Worm (Caenorhabditis elegans) whole organism, young adult: ENCODE data around the gene frpr-19.
A peak's percentile ranks its signal among the peaks of the same experiment; 100 is the strongest.

Experiments
- B0019.2 ChIP-seq: fragments of 200-800 bp; sonication (Bioruptor generic); conservative IDR thresholded peaks from 2 replicates; pipeline ENCODE4 v1.3.6; 2022; ENCODE audit warnings: missing genetic modification reagents, missing genetic modification characterization, missing compliant biosample characterization
- B0035.1 ChIP-seq: sonication (generic microtip); optimal IDR thresholded peaks from 2 replicates; lab custom pipeline; 2016; ENCODE audit warnings: missing genetic modification characterization, mild to moderate bottlenecking, missing compliant biosample characterization, missing genotype, missing genetic modification reagents
- D2030.7 ChIP-seq: fragments of 200-800 bp; sonication (Bioruptor generic); IDR thresholded peaks from 2 replicates; pipeline ENCODE4 v1.3.6; 2022; ENCODE audit warnings: missing genetic modification reagents, missing genetic modification characterization, missing compliant biosample characterization
- F10E7.11 ChIP-seq: sonication (generic microtip); optimal IDR thresholded peaks from 2 replicates; lab custom pipeline; 2017; ENCODE audit warnings: mild to moderate bottlenecking, missing genetic modification characterization, moderate library complexity, missing compliant biosample characterization
- F37B4.10 ChIP-seq: fragments of 200-800 bp; sonication (Bioruptor generic); IDR thresholded peaks from 2 replicates; pipeline ENCODE4 v1.3.6; 2022; ENCODE audit warnings: missing genetic modification characterization, missing compliant biosample characterization
- F55B11.4 ChIP-seq: sonication (generic microtip); optimal IDR thresholded peaks from 2 replicates; lab custom pipeline; 2016; ENCODE audit warnings: missing compliant biosample characterization, missing genetic modification characterization, borderline replicate concordance; ENCODE audit not compliant: insufficient read depth
- K12H6.12 ChIP-seq: fragments of 200-800 bp; sonication (Bioruptor generic); optimal IDR thresholded peaks from 2 replicates; lab custom pipeline; 2018; ENCODE audit warnings: mild to moderate bottlenecking, missing genetic modification characterization, missing compliant biosample characterization
- Y53F4B.3 ChIP-seq: fragments of 200-800 bp; sonication (Bioruptor generic); IDR thresholded peaks from 2 replicates; pipeline ENCODE4 v1.3.6; 2022; ENCODE audit warnings: missing genetic modification reagents, missing genetic modification characterization, missing compliant biosample characterization
- Y53G8AR.9 ChIP-seq: fragments of 200-800 bp; sonication (Bioruptor generic); conservative IDR thresholded peaks from 2 replicates; pipeline ENCODE4 v1.3.6; 2022; ENCODE audit warnings: missing genetic modification reagents, missing genetic modification characterization, missing compliant biosample characterization
- aptf-3 ChIP-seq: fragments of 200-800 bp; sonication (Bioruptor generic); IDR thresholded peaks from 2 replicates; pipeline ENCODE4 v1.3.6; 2022; ENCODE audit warnings: missing genetic modification characterization, missing compliant biosample characterization
- attf-5 ChIP-seq: fragments of 200-800 bp; sonication (Bioruptor generic); optimal IDR thresholded peaks from 2 replicates; lab custom pipeline; 2018; ENCODE audit warnings: mild to moderate bottlenecking, missing genetic modification characterization, missing compliant biosample characterization
- bed-2 ChIP-seq: fragments of 200-800 bp; sonication (Bioruptor generic); IDR thresholded peaks from 2 replicates; pipeline ENCODE4 v1.3.6; 2022; ENCODE audit warnings: missing genetic modification reagents, missing genetic modification characterization, missing compliant biosample characterization
- cebp-1 ChIP-seq, 2 experiments: fragments of 200-800 bp in 1 of 2; sonication (Bioruptor generic) in 1 of 2; sonication (generic microtip) in 1 of 2; IDR thresholded peaks in 1 of 2; optimal IDR thresholded peaks in 1 of 2; 2 replicates each; pipeline versions ENCODE4 v1.3.6 to Lab custom; 2017 to 2022; ENCODE audit warnings: missing compliant biosample characterization in 2 of 2, missing genetic modification characterization in 2 of 2, mild to moderate bottlenecking in 1 of 2, missing genetic modification reagents in 1 of 2, moderate library complexity in 1 of 2
- ceh-100 ChIP-seq: fragments of 200-800 bp; sonication (Bioruptor generic); IDR thresholded peaks from 2 replicates; pipeline ENCODE4 v1.3.6; 2022; ENCODE audit warnings: missing genetic modification reagents, missing genetic modification characterization, missing compliant biosample characterization
- ceh-79 ChIP-seq: sonication (generic microtip); optimal IDR thresholded peaks from 2 replicates; lab custom pipeline; 2017; ENCODE audit warnings: mild to moderate bottlenecking, missing genetic modification characterization, missing compliant biosample characterization
- chd-7 ChIP-seq: sonication (generic microtip); optimal IDR thresholded peaks from 2 replicates; lab custom pipeline; 2016; ENCODE audit warnings: mild to moderate bottlenecking, missing genetic modification characterization, moderate library complexity, missing compliant biosample characterization
- die-1 ChIP-seq: sonication (generic microtip); optimal IDR thresholded peaks from 2 replicates; lab custom pipeline; 2016; ENCODE audit warnings: missing genotype, mild to moderate bottlenecking, missing genetic modification characterization, missing compliant biosample characterization
- dox-1 ChIP-seq: fragments of 200-800 bp; sonication (Bioruptor generic); IDR thresholded peaks from 2 replicates; pipeline ENCODE4 v1.3.6; 2022; ENCODE audit warnings: missing genetic modification reagents, missing genetic modification characterization, missing compliant biosample characterization
- egrh-3 ChIP-seq: fragments of 200-800 bp; sonication (Bioruptor generic); IDR thresholded peaks from 2 replicates; pipeline ENCODE4 v1.3.6; 2022; ENCODE audit warnings: missing genetic modification reagents, missing genetic modification characterization, missing compliant biosample characterization
- ekl-4 ChIP-seq: fragments of 200-800 bp; sonication (Bioruptor generic); IDR thresholded peaks from 2 replicates; pipeline ENCODE4 v1.3.6; 2022; ENCODE audit warnings: missing genetic modification reagents, missing genetic modification characterization, missing compliant biosample characterization
- fkh-3 ChIP-seq: sonication (generic microtip); optimal IDR thresholded peaks from 2 replicates; lab custom pipeline; 2016; ENCODE audit warnings: mild to moderate bottlenecking, missing genetic modification characterization, missing compliant biosample characterization
- hlh-26 ChIP-seq: fragments of 200-800 bp; sonication (Bioruptor generic); conservative IDR thresholded peaks from 2 replicates; pipeline ENCODE4 v1.3.6; 2022; ENCODE audit warnings: missing genetic modification reagents, missing genetic modification characterization, missing compliant biosample characterization
- lin-35 ChIP-seq, 3 experiments: fragments of 150-350 bp in 2 of 3; sonication (generic microtip) in 1 of 3; optimal IDR thresholded peaks; 2 replicates each; lab custom pipeline; 2014 to 2018; ENCODE audit warnings: missing biosample characterization in 3 of 3, missing genetic modification characterization in 3 of 3, missing genetic modification reagents in 3 of 3
- lin-40 ChIP-seq: sonication (generic microtip); optimal IDR thresholded peaks from 2 replicates; lab custom pipeline; 2016; ENCODE audit warnings: missing genetic modification characterization, mild to moderate bottlenecking, missing compliant biosample characterization, missing genotype, missing genetic modification reagents
- lir-1 ChIP-seq: fragments of 200-800 bp; sonication (Bioruptor generic); conservative IDR thresholded peaks from 2 replicates; pipeline ENCODE4 v1.3.6; 2022; ENCODE audit warnings: missing genetic modification reagents, missing genetic modification characterization, missing compliant biosample characterization
- lsy-27 ChIP-seq: sonication (generic microtip); optimal IDR thresholded peaks from 2 replicates; lab custom pipeline; 2017; ENCODE audit warnings: missing genetic modification characterization, mild to moderate bottlenecking, missing compliant biosample characterization, antibody characterized with exemption, missing genotype, borderline replicate concordance; ENCODE audit not compliant: insufficient read depth
- madf-10 ChIP-seq: sonication (generic microtip); optimal IDR thresholded peaks from 2 replicates; lab custom pipeline; 2016; ENCODE audit warnings: mild to moderate bottlenecking, missing genetic modification characterization, missing compliant biosample characterization
- madf-3 ChIP-seq: fragments of 200-800 bp; sonication (Bioruptor generic); IDR thresholded peaks from 2 replicates; pipeline ENCODE4 v1.3.6; 2022; ENCODE audit warnings: missing genetic modification reagents, missing genetic modification characterization, missing compliant biosample characterization
- madf-8 ChIP-seq: fragments of 200-800 bp; sonication (Bioruptor generic); conservative IDR thresholded peaks from 2 replicates; pipeline ENCODE4 v1.3.6; 2022; ENCODE audit warnings: missing genetic modification reagents, missing genetic modification characterization, missing compliant biosample characterization
- mxl-1 ChIP-seq: sonication (generic microtip); optimal IDR thresholded peaks from 2 replicates; lab custom pipeline; 2016; ENCODE audit warnings: missing genetic modification characterization, missing compliant biosample characterization
- nfya-2 ChIP-seq: fragments of 200-800 bp; sonication (Bioruptor generic); IDR thresholded peaks from 2 replicates; pipeline ENCODE4 v1.3.6; 2022; ENCODE audit warnings: missing genetic modification reagents, missing genetic modification characterization, missing compliant biosample characterization
- nfyb-1 ChIP-seq: fragments of 200-800 bp; sonication (Bioruptor generic); IDR thresholded peaks from 2 replicates; pipeline ENCODE4 v1.3.6; 2022; ENCODE audit warnings: missing genetic modification reagents, missing genetic modification characterization, missing compliant biosample characterization
- nhr-120 ChIP-seq: fragments of 200-800 bp; sonication (Bioruptor generic); IDR thresholded peaks from 2 replicates; pipeline ENCODE4 v1.3.6; 2022; ENCODE audit warnings: missing genetic modification characterization, missing compliant biosample characterization
- nhr-27 ChIP-seq: fragments of 200-800 bp; sonication (Bioruptor generic); optimal IDR thresholded peaks from 2 replicates; lab custom pipeline; 2018; ENCODE audit warnings: mild to moderate bottlenecking, missing genetic modification characterization, moderate library complexity, missing compliant biosample characterization
- nhr-90 ChIP-seq: sonication (generic microtip); optimal IDR thresholded peaks from 2 replicates; lab custom pipeline; 2016; ENCODE audit warnings: missing genotype, mild to moderate bottlenecking, missing genetic modification characterization, missing compliant biosample characterization
- rpc-1 ChIP-seq, 2 experiments: fragments of 150-350 bp in 1 of 2; sonication (generic microtip) in 1 of 2; optimal IDR thresholded peaks; 2 replicates each; lab custom pipeline; 2014 to 2018; ENCODE audit warnings: missing biosample characterization in 1 of 2, missing genetic modification characterization in 1 of 2, missing genetic modification reagents in 1 of 2, missing genotype in 1 of 2
- sdz-38 ChIP-seq: sonication (generic microtip); optimal IDR thresholded peaks from 2 replicates; lab custom pipeline; 2016; ENCODE audit warnings: missing genotype, missing genetic modification characterization, missing compliant biosample characterization
- snpc-1.3 ChIP-seq: sonication (generic microtip); optimal IDR thresholded peaks from 2 replicates; lab custom pipeline; 2017; ENCODE audit warnings: missing genetic modification characterization, mild to moderate bottlenecking, missing compliant biosample characterization, antibody characterized with exemption, moderate library complexity, missing genotype, missing genetic modification reagents; ENCODE audit not compliant: insufficient read depth
- snpc-4 ChIP-seq, 5 experiments: fragments of 150-350 bp in 1 of 5; sonication (generic microtip) in 4 of 5; optimal IDR thresholded peaks; 2 replicates each; lab custom pipeline; 2014 to 2018; ENCODE audit warnings: missing genetic modification characterization in 5 of 5, missing biosample characterization in 3 of 5, antibody characterized with exemption in 2 of 5, mild to moderate bottlenecking in 2 of 5, missing compliant biosample characterization in 2 of 5, missing genotype in 2 of 5, moderate library complexity in 2 of 5, missing genetic modification reagents in 1 of 5
- tbp1 ChIP-seq: fragments of 200-800 bp; sonication (Bioruptor generic); optimal IDR thresholded peaks from 2 replicates; lab custom pipeline; 2018; ENCODE audit warnings: mild to moderate bottlenecking, missing genetic modification characterization, missing compliant biosample characterization
- tbx-9 ChIP-seq: sonication (generic microtip); optimal IDR thresholded peaks from 2 replicates; lab custom pipeline; 2016; ENCODE audit warnings: borderline replicate concordance, missing genetic modification characterization, inconsistent platforms, missing compliant biosample characterization
- zfh-2 ChIP-seq: fragments of 200-800 bp; sonication (Bioruptor generic); conservative IDR thresholded peaks from 2 replicates; pipeline ENCODE4 v1.3.6; 2022; ENCODE audit warnings: missing genetic modification reagents, missing genetic modification characterization, missing compliant biosample characterization
- ztf-18 ChIP-seq: sonication (generic microtip); optimal IDR thresholded peaks from 2 replicates; lab custom pipeline; 2016; ENCODE audit warnings: missing genotype, mild to moderate bottlenecking, missing genetic modification characterization, missing compliant biosample characterization
- ztf-26 ChIP-seq: sonication (generic microtip); optimal IDR thresholded peaks from 2 replicates; lab custom pipeline; 2017; ENCODE audit warnings: missing genetic modification characterization, missing compliant biosample characterization
- ztf-28 ChIP-seq: fragments of 200-800 bp; sonication (Bioruptor generic); IDR thresholded peaks from 2 replicates; pipeline ENCODE4 v1.3.6; 2022; ENCODE audit warnings: missing genetic modification reagents, missing genetic modification characterization, missing compliant biosample characterization

Gene frpr-19

ce11 chrIV:1745453-1746051 lies 35.9 kb downstream of the frpr-19 start, which contains the start of the genes Y41D4A.6 and Y41D4A.4 (continued):
- TF ChIP-seq nhr-120 (no peak), D2030.7 (GFP tag; lab: Robert Waterston, UW) (peak; percentile 89), fkh-3 (tag; lab: Kevin White, UChicago) (no peak), Y53G8AR.9 (0 out of 2 replicates have a peak, but pooled peaks have one; percentile 17), sdz-38 (tag; lab: Kevin White, UChicago) (no peak), ceh-79 (tag; lab: Kevin White, UChicago) (no peak), F10E7.11 (tag; lab: Kevin White, UChicago) (no peak), chd-7 (tag; lab: Kevin White, UChicago) (no peak), dox-1 (peak; percentile 94), F55B11.4 (tag; lab: Kevin White, UChicago) (no peak), hlh-26 (no peak), ztf-28 (GFP tag; lab: Robert Waterston, UW) (peak; percentile 91), nhr-90 (tag; lab: Kevin White, UChicago) (peak; percentile 3), tbp1 (GFP tag; lab: Kevin White, UChicago) (peak; percentile 60), nfyb-1 (GFP tag; lab: Robert Waterston, UW) (0 out of 2 replicates have a peak, but pooled peaks have one; percentile 51), zfh-2 (GFP tag; lab: Robert Waterston, UW) (no peak; the same call in 1 of the 2 replicates), nfya-2 (GFP tag; lab: Robert Waterston, UW) (no peak), lsy-27 (no peak), egrh-3 (GFP tag; lab: Robert Waterston, UW) (peak; percentile 76), madf-8 (no peak), B0035.1 (tag; lab: Kevin White, UChicago) (peak; percentile 38), snpc-1.3 (tag; lab: Kevin White, UChicago) (peak; percentile 25), snpc-4 (GFP tag; optimal IDR thresholded peaks at IDR 0.05; lab: Kevin White, UChicago) (no peak), snpc-4 (tag; optimal IDR thresholded peaks at IDR 0.05; lab: Kevin White, UChicago) (peak; percentile 22 to 66 (median 58)), tbx-9 (tag; lab: Kevin White, UChicago) (no peak), die-1 (tag; lab: Kevin White, UChicago) (peak; percentile 12), lin-35 (GFP tag; optimal IDR thresholded peaks at IDR 0.05; lab: Kevin White, UChicago) (peak in 1 of 3 experiments; percentile 15), nhr-27 (tag; lab: Kevin White, UChicago) (no peak), ztf-18 (peak; percentile 66), Y53F4B.3 (GFP tag; lab: Robert Waterston, UW) (no peak), K12H6.12 (tag; lab: Kevin White, UChicago) (peak; percentile 89), madf-3 (GFP tag; lab: Robert Waterston, UW) (peak; percentile 72; the same call in 1 of the 2 replicates), bed-2 (GFP tag; lab: Robert Waterston, UW) (peak; percentile 43; the same call in 1 of the 2 replicates), lin-40 (tag; lab: Kevin White, UChicago) (peak; percentile 61), ceh-100 (peak; percentile 99), cebp-1 (GFP tag; IDR thresholded peaks at IDR 0.05; lab: Robert Waterston, UW) (peak; percentile 33; the same call in 1 of the 2 replicates), cebp-1 (tag; optimal IDR thresholded peaks at IDR 0.05; lab: Kevin White, UChicago) (peak; percentile 63), ekl-4 (0 out of 2 replicates have a peak, but pooled peaks have one; percentile 48), aptf-3 (no peak), rpc-1 (optimal IDR thresholded peaks at IDR 0.05; lab: Kevin White, UChicago) (no peak), rpc-1 (tag; optimal IDR thresholded peaks at IDR 0.05; lab: Kevin White, UChicago) (no peak), mxl-1 (tag; lab: Kevin White, UChicago) (no peak), attf-5 (GFP tag; lab: Kevin White, UChicago) (peak; percentile 91), ztf-26 (no peak), B0019.2 (peak; percentile 77), lir-1 (GFP tag; lab: Robert Waterston, UW) (peak; percentile 56; the same call in 1 of the 2 replicates), madf-10 (tag; lab: Kevin White, UChicago) (peak; percentile 87), F37B4.10 (GFP tag; lab: Robert Waterston, UW) (no peak)
